Fruit fly (Drosophila melanogaster): ENCODE measurements around the gene eys.

dm6 chr2L:2269040-2269439 is 42.4 kb upstream of the eys start, which contains the start of gene CG17242:
- no peak for TF ChIP-seq Myc (optimal IDR thresholded peaks at IDR 0.05)
- no peak for TF ChIP-seq OdsH (GFP tag; optimal IDR thresholded peaks at IDR 0.05)
- no peak for TF ChIP-seq psq (GFP tag; optimal IDR thresholded peaks at IDR 0.05)
- TF ChIP-seq ey (GFP tag; optimal IDR thresholded peaks at IDR 0.05), result no peak
- no peak for TF ChIP-seq lola (GFP tag; optimal IDR thresholded peaks at IDR 0.05)
- no peak for TF ChIP-seq Dfd (GFP tag; optimal IDR thresholded peaks at IDR 0.05)
- no peak for TF ChIP-seq dmrt93B (GFP tag; optimal IDR thresholded peaks at IDR 0.05)
- no peak for TF ChIP-seq CG9705 (GFP tag; optimal IDR thresholded peaks at IDR 0.05)
- TF ChIP-seq GATAd (GFP tag; optimal IDR thresholded peaks at IDR 0.05), result no peak
